Worm (Caenorhabditis elegans) whole organism, young adult: ENCODE results near the gene ben-1.

ENCODE experiments used
- C17E4.6 ChIP-seq: fragments of 200-800 bp; sonication (Bioruptor generic); IDR thresholded peaks from 2 replicates; pipeline ENCODE4 v1.3.6; 2022; ENCODE audit warnings: missing genetic modification reagents, missing genetic modification characterization, missing compliant biosample characterization
- F39B2.1 ChIP-seq: fragments of 200-800 bp; sonication (Bioruptor generic); IDR thresholded peaks from 2 replicates; pipeline ENCODE4 v1.3.6; 2022; ENCODE audit warnings: missing genetic modification reagents, missing genetic modification characterization, missing compliant biosample characterization
- F49E8.2 ChIP-seq: sonication (generic microtip); optimal IDR thresholded peaks from 3 replicates; lab custom pipeline; 2017; ENCODE audit warnings: missing genetic modification characterization, mild to moderate bottlenecking, missing compliant biosample characterization, antibody characterized with exemption, moderate library complexity; ENCODE audit not compliant: insufficient read depth
- Y56A3A.18 ChIP-seq: fragments of 200-800 bp; sonication (Bioruptor generic); IDR thresholded peaks from 2 replicates; pipeline ENCODE4 v1.3.6; 2022; ENCODE audit warnings: missing genetic modification reagents, missing genetic modification characterization, missing compliant biosample characterization
- Y67H2A.10 ChIP-seq: fragments of 200-800 bp; sonication (Bioruptor generic); conservative IDR thresholded peaks from 2 replicates; pipeline ENCODE4 v1.3.6; 2022; ENCODE audit warnings: missing genetic modification reagents, missing genetic modification characterization, missing compliant biosample characterization
- Y95B8A.8 ChIP-seq: fragments of 200-800 bp; sonication (Bioruptor generic); IDR thresholded peaks from 2 replicates; pipeline ENCODE4 v1.3.6; 2022; ENCODE audit warnings: missing genetic modification reagents, missing genetic modification characterization, missing compliant biosample characterization
- aptf-3 ChIP-seq: fragments of 200-800 bp; sonication (Bioruptor generic); IDR thresholded peaks from 2 replicates; pipeline ENCODE4 v1.3.6; 2022; ENCODE audit warnings: missing genetic modification characterization, missing compliant biosample characterization
- atf-7 ChIP-seq: sonication (generic microtip); optimal IDR thresholded peaks from 2 replicates; lab custom pipeline; 2017; ENCODE audit warnings: mild to moderate bottlenecking, missing genetic modification characterization, missing compliant biosample characterization
- bed-2 ChIP-seq: fragments of 200-800 bp; sonication (Bioruptor generic); IDR thresholded peaks from 2 replicates; pipeline ENCODE4 v1.3.6; 2022; ENCODE audit warnings: missing genetic modification reagents, missing genetic modification characterization, missing compliant biosample characterization
- ceh-100 ChIP-seq: fragments of 200-800 bp; sonication (Bioruptor generic); IDR thresholded peaks from 2 replicates; pipeline ENCODE4 v1.3.6; 2022; ENCODE audit warnings: missing genetic modification reagents, missing genetic modification characterization, missing compliant biosample characterization
- ceh-58 ChIP-seq: fragments of 200-800 bp; sonication (Bioruptor generic); IDR thresholded peaks from 2 replicates; pipeline ENCODE4 v1.3.6; 2022; ENCODE audit warnings: missing genetic modification characterization, missing compliant biosample characterization
- chd-7 ChIP-seq: sonication (generic microtip); optimal IDR thresholded peaks from 2 replicates; lab custom pipeline; 2016; ENCODE audit warnings: mild to moderate bottlenecking, missing genetic modification characterization, moderate library complexity, missing compliant biosample characterization
- die-1 ChIP-seq: sonication (generic microtip); optimal IDR thresholded peaks from 2 replicates; lab custom pipeline; 2016; ENCODE audit warnings: missing genotype, mild to moderate bottlenecking, missing genetic modification characterization, missing compliant biosample characterization
- dpl-1 ChIP-seq: fragments of 150-350 bp; optimal IDR thresholded peaks from 2 replicates; lab custom pipeline; 2014; ENCODE audit warnings: missing biosample characterization, missing genetic modification reagents, missing genetic modification characterization
- egrh-3 ChIP-seq: fragments of 200-800 bp; sonication (Bioruptor generic); IDR thresholded peaks from 2 replicates; pipeline ENCODE4 v1.3.6; 2022; ENCODE audit warnings: missing genetic modification reagents, missing genetic modification characterization, missing compliant biosample characterization
- fkh-3 ChIP-seq: sonication (generic microtip); optimal IDR thresholded peaks from 2 replicates; lab custom pipeline; 2016; ENCODE audit warnings: mild to moderate bottlenecking, missing genetic modification characterization, missing compliant biosample characterization
- hmg-20 ChIP-seq: fragments of 200-800 bp; sonication (Bioruptor generic); IDR thresholded peaks from 2 replicates; pipeline ENCODE4 v1.3.6; 2022; ENCODE audit warnings: missing genetic modification reagents, missing genetic modification characterization, missing compliant biosample characterization
- hrde-1 ChIP-seq: sonication (generic microtip); optimal IDR thresholded peaks from 2 replicates; lab custom pipeline; 2016; ENCODE audit warnings: missing genetic modification characterization, mild to moderate bottlenecking, missing compliant biosample characterization, moderate library complexity, missing genotype, missing genetic modification reagents, borderline replicate concordance
- hsf-1 ChIP-seq: fragments of 200-800 bp; sonication (Bioruptor generic); IDR thresholded peaks from 2 replicates; pipeline ENCODE4 v1.3.6; 2022; ENCODE audit warnings: missing genetic modification reagents, missing genetic modification characterization, missing compliant biosample characterization
- madf-3 ChIP-seq: fragments of 200-800 bp; sonication (Bioruptor generic); IDR thresholded peaks from 2 replicates; pipeline ENCODE4 v1.3.6; 2022; ENCODE audit warnings: missing genetic modification reagents, missing genetic modification characterization, missing compliant biosample characterization
- mxl-1 ChIP-seq: sonication (generic microtip); optimal IDR thresholded peaks from 2 replicates; lab custom pipeline; 2016; ENCODE audit warnings: missing genetic modification characterization, missing compliant biosample characterization
- nfya-1 ChIP-seq: sonication (generic microtip); optimal IDR thresholded peaks from 2 replicates; lab custom pipeline; 2017; ENCODE audit warnings: antibody characterized with exemption, missing compliant biosample characterization, missing genetic modification characterization, borderline replicate concordance; ENCODE audit not compliant: insufficient read depth
- nfyb-1 ChIP-seq: fragments of 200-800 bp; sonication (Bioruptor generic); IDR thresholded peaks from 2 replicates; pipeline ENCODE4 v1.3.6; 2022; ENCODE audit warnings: missing genetic modification reagents, missing genetic modification characterization, missing compliant biosample characterization
- nhr-80 ChIP-seq: sonication (generic microtip); optimal IDR thresholded peaks from 2 replicates; lab custom pipeline; 2016; ENCODE audit warnings: missing genetic modification characterization, missing compliant biosample characterization
- pbrm-1 ChIP-seq: fragments of 200-800 bp; sonication (Bioruptor generic); IDR thresholded peaks from 2 replicates; pipeline ENCODE4 v1.3.6; 2022; ENCODE audit warnings: missing genetic modification reagents, missing genetic modification characterization, missing compliant biosample characterization
- sea-2 ChIP-seq: fragments of 200-800 bp; sonication (Bioruptor generic); IDR thresholded peaks from 2 replicates; pipeline ENCODE4 v1.3.6; 2022; ENCODE audit warnings: missing genetic modification characterization, missing compliant biosample characterization
- snpc-1.1 ChIP-seq: sonication (generic microtip); optimal IDR thresholded peaks from 2 replicates; lab custom pipeline; 2017; ENCODE audit warnings: missing genetic modification characterization, mild to moderate bottlenecking, missing compliant biosample characterization, antibody characterized with exemption, moderate library complexity, missing genotype, missing genetic modification reagents; ENCODE audit not compliant: insufficient read depth
- snpc-1.3 ChIP-seq: sonication (generic microtip); optimal IDR thresholded peaks from 2 replicates; lab custom pipeline; 2017; ENCODE audit warnings: missing genetic modification characterization, mild to moderate bottlenecking, missing compliant biosample characterization, antibody characterized with exemption, moderate library complexity, missing genotype, missing genetic modification reagents; ENCODE audit not compliant: insufficient read depth
- snpc-4 ChIP-seq, 5 experiments: fragments of 150-350 bp in 1 of 5; sonication (generic microtip) in 4 of 5; optimal IDR thresholded peaks; 2 replicates each; lab custom pipeline; 2014 to 2018; ENCODE audit warnings: missing genetic modification characterization in 5 of 5, missing biosample characterization in 3 of 5, antibody characterized with exemption in 2 of 5, mild to moderate bottlenecking in 2 of 5, missing compliant biosample characterization in 2 of 5, missing genotype in 2 of 5, moderate library complexity in 2 of 5, missing genetic modification reagents in 1 of 5
- sptf-2 ChIP-seq: fragments of 200-800 bp; sonication (Bioruptor generic); optimal IDR thresholded peaks from 2 replicates; lab custom pipeline; 2018; ENCODE audit warnings: mild to moderate bottlenecking, missing genetic modification characterization, missing compliant biosample characterization
- tlf-1 ChIP-seq: fragments of 200-800 bp; sonication (Bioruptor generic); optimal IDR thresholded peaks from 2 replicates; lab custom pipeline; 2018; ENCODE audit warnings: mild to moderate bottlenecking, missing genetic modification characterization, missing compliant biosample characterization
- unc-62 ChIP-seq: fragments of 150-350 bp; optimal IDR thresholded peaks from 2 replicates; lab custom pipeline; 2014; ENCODE audit warnings: missing biosample characterization, missing genetic modification reagents, missing genetic modification characterization
- ztf-25 ChIP-seq: fragments of 200-800 bp; sonication (Bioruptor generic); IDR thresholded peaks from 2 replicates; pipeline ENCODE4 v1.3.6; 2022; ENCODE audit warnings: missing genetic modification reagents, missing genetic modification characterization, missing compliant biosample characterization
- ztf-6 ChIP-seq: fragments of 200-800 bp; sonication (Bioruptor generic); IDR thresholded peaks from 2 replicates; pipeline ENCODE4 v1.3.6; 2022; ENCODE audit warnings: missing genetic modification reagents, missing genetic modification characterization, missing compliant biosample characterization

Gene ben-1

ce11 chrIII:3550364-3550763, 8.9 kb upstream of the ben-1 start:
- no peak for TF ChIP-seq nhr-80 (tag; lab: Kevin White, UChicago)
- TF ChIP-seq nfyb-1 (GFP tag; lab: Robert Waterston, UW) = no peak
- TF ChIP-seq tlf-1 (GFP tag; lab: Kevin White, UChicago) = no peak
- TF ChIP-seq snpc-4 (GFP tag; optimal IDR thresholded peaks at IDR 0.05; lab: Kevin White, UChicago) = no peak
- no peak for TF ChIP-seq snpc-4 (tag; optimal IDR thresholded peaks at IDR 0.05; lab: Kevin White, UChicago)
- TF ChIP-seq mxl-1 (tag; lab: Kevin White, UChicago) = no peak
- TF ChIP-seq F39B2.1 = no peak
- TF ChIP-seq aptf-3 = no peak
- no peak for TF ChIP-seq unc-62 (GFP tag; lab: Kevin White, UChicago)
- no peak for TF ChIP-seq snpc-1.1 (tag; lab: Kevin White, UChicago)
- TF ChIP-seq Y56A3A.18 (GFP tag; lab: Robert Waterston, UW) = no peak
- TF ChIP-seq egrh-3 (GFP tag; lab: Robert Waterston, UW) = no peak
- no peak for TF ChIP-seq hmg-20 (GFP tag; lab: Robert Waterston, UW)
- TF ChIP-seq Y67H2A.10 (GFP tag; lab: Robert Waterston, UW) = no peak
- no peak for TF ChIP-seq ceh-100 (GFP tag; lab: Robert Waterston, UW)
- TF ChIP-seq dpl-1 (GFP tag; lab: Kevin White, UChicago) = no peak
- no peak for TF ChIP-seq sptf-2
- no peak for TF ChIP-seq C17E4.6 (GFP tag; lab: Robert Waterston, UW)
- no peak for TF ChIP-seq sea-2 (GFP tag; lab: Robert Waterston, UW)
- TF ChIP-seq nfya-1 (tag; lab: Kevin White, UChicago) = no peak

- TF ChIP-seq chd-7 (tag; lab: Kevin White, UChicago) (no peak), sptf-2 (no peak), hsf-1 (GFP tag; lab: Robert Waterston, UW) (no peak), snpc-1.3 (tag; lab: Kevin White, UChicago) (no peak), hrde-1 (tag; lab: Kevin White, UChicago) (no peak), snpc-1.1 (tag; lab: Kevin White, UChicago) (no peak), die-1 (tag; lab: Kevin White, UChicago) (no peak)
These were observed 8.3 kb upstream of the ben-1 start, which contains the start of gene C54C6.5 for ce11 chrIII:3549750-3550149. Gene C54C6.5 (minus strand): TSS chrIII:3549850.

- no peak for TF ChIP-seq F39B2.1
- TF ChIP-seq ztf-6 (GFP tag; lab: Robert Waterston, UW) = no peak
- no peak for TF ChIP-seq atf-7 (tag; lab: Kevin White, UChicago)
- no peak for TF ChIP-seq madf-3 (GFP tag; lab: Robert Waterston, UW)
- TF ChIP-seq pbrm-1 = no peak
- TF ChIP-seq ceh-58 = no peak
- TF ChIP-seq Y95B8A.8 = no peak
- TF ChIP-seq bed-2 (GFP tag; lab: Robert Waterston, UW) = no peak
- TF ChIP-seq F49E8.2 (tag; lab: Kevin White, UChicago) = no peak
These were observed 6.6 kb upstream of the ben-1 start, which contains the start of gene C54C6.11 for ce11 chrIII:3548017-3548416. Gene C54C6.11 (plus strand): TSS chrIII:3548317.

ce11 chrIII:3546323-3546722, 4.9 kb upstream of the ben-1 start, which contains the start of gene C54C6.7:
Gene C54C6.7 (minus strand): TSS chrIII:3546423.
- TF ChIP-seq fkh-3 (tag; lab: Kevin White, UChicago) = no peak
- no peak for TF ChIP-seq ztf-25 (GFP tag; lab: Robert Waterston, UW)
- TF ChIP-seq, all 124 proteins: peak for 0
